Worm (Caenorhabditis elegans) whole organism, L4 larva: ENCODE results near the gene C47E8.4.

Source experiments
- F44E2.7 ChIP-seq: fragments of 200-800 bp; sonication (Bioruptor generic); IDR thresholded peaks from 2 replicates; pipeline ENCODE4 v2.1.2; 2022; ENCODE audit warnings: missing genetic modification characterization, missing compliant biosample characterization
- T20F7.1 ChIP-seq: fragments of 200-800 bp; sonication (Bioruptor generic); optimal IDR thresholded peaks from 2 replicates; lab custom pipeline; 2018; ENCODE audit warnings: mild to moderate bottlenecking, missing genetic modification characterization, missing compliant biosample characterization
- Y105C5A.15 ChIP-seq: fragments of 200-800 bp; sonication (Bioruptor generic); IDR thresholded peaks from 2 replicates; pipeline ENCODE4 v1.3.6; 2022; ENCODE audit warnings: missing genetic modification characterization, missing compliant biosample characterization
- Y75B8A.6 ChIP-seq: fragments of 200-800 bp; sonication (Bioruptor generic); IDR thresholded peaks from 2 replicates; pipeline ENCODE4 v1.3.6; 2022; ENCODE audit warnings: missing genetic modification reagents, missing genetic modification characterization, missing compliant biosample characterization
- ZK546.5 ChIP-seq, 2 experiments: sonication (generic microtip); optimal IDR thresholded peaks; 2 replicates each; lab custom pipeline; 2017; ENCODE audit warnings: missing biosample characterization in 2 of 2, missing genetic modification characterization in 2 of 2
- aha-1 ChIP-seq: fragments of 150-350 bp; peaks from one replicate; lab custom pipeline; 2014; ENCODE audit warnings: missing biosample characterization, missing genetic modification characterization
- arid-1 ChIP-seq: fragments of 200-800 bp; sonication (Bioruptor generic); conservative IDR thresholded peaks from 2 replicates; pipeline ENCODE4 v1.3.6; 2022; ENCODE audit warnings: missing genetic modification reagents, missing genetic modification characterization, missing compliant biosample characterization
- ceh-20 ChIP-seq: fragments of 200-800 bp; sonication (Bioruptor generic); IDR thresholded peaks from 2 replicates; pipeline ENCODE4 v1.3.6; 2022; ENCODE audit warnings: missing genetic modification reagents, missing genetic modification characterization, missing compliant biosample characterization
- ceh-28 ChIP-seq: fragments of 150-350 bp; optimal IDR thresholded peaks from 2 replicates; lab custom pipeline; 2014; ENCODE audit warnings: missing biosample characterization, missing genetic modification reagents, missing genetic modification characterization
- ceh-32 ChIP-seq: sonication (generic microtip); optimal IDR thresholded peaks from 2 replicates; lab custom pipeline; 2016; ENCODE audit warnings: mild to moderate bottlenecking, missing genetic modification characterization, missing compliant biosample characterization; ENCODE audit not compliant: poor library complexity
- ceh-62 ChIP-seq: sonication (generic microtip); optimal IDR thresholded peaks from 2 replicates; lab custom pipeline; 2017; ENCODE audit warnings: missing biosample characterization, missing genetic modification characterization
- ctbp-1 ChIP-seq: fragments of 200-800 bp; sonication (Bioruptor generic); IDR thresholded peaks from 2 replicates; pipeline ENCODE4 v1.3.6; 2022; ENCODE audit warnings: missing genetic modification reagents, missing genetic modification characterization, missing compliant biosample characterization
- daf-16 ChIP-seq, 3 experiments: sonication (generic microtip); optimal IDR thresholded peaks; 2 replicates each; lab custom pipeline; 2016 to 2017; ENCODE audit warnings: missing genetic modification characterization in 3 of 3, missing genetic modification reagents in 3 of 3, mild to moderate bottlenecking in 2 of 3, missing compliant biosample characterization in 2 of 3, missing biosample characterization in 1 of 3, moderate library complexity in 1 of 3
- daf-19 ChIP-seq: fragments of 200-800 bp; sonication (Bioruptor generic); conservative IDR thresholded peaks from 2 replicates; pipeline ENCODE4 v1.3.6; 2022; ENCODE audit warnings: missing genetic modification characterization, missing compliant biosample characterization
- dmd-8 ChIP-seq: fragments of 200-800 bp; sonication (Bioruptor generic); IDR thresholded peaks from 2 replicates; pipeline ENCODE4 v1.3.6; 2022; ENCODE audit warnings: missing genetic modification characterization, missing compliant biosample characterization
- fkh-10 ChIP-seq: fragments of 150-350 bp; optimal IDR thresholded peaks from 2 replicates; lab custom pipeline; 2014; ENCODE audit warnings: missing biosample characterization, missing genetic modification reagents, missing genetic modification characterization
- gei-8 ChIP-seq: fragments of 200-800 bp; sonication (Bioruptor generic); optimal IDR thresholded peaks from 2 replicates; lab custom pipeline; 2018; ENCODE audit warnings: mild to moderate bottlenecking, missing genetic modification characterization, missing compliant biosample characterization
- hlh-11 ChIP-seq: fragments of 200-800 bp; sonication (Bioruptor generic); optimal IDR thresholded peaks from 2 replicates; lab custom pipeline; 2018; ENCODE audit warnings: mild to moderate bottlenecking, missing genetic modification characterization, missing compliant biosample characterization
- lin-29 ChIP-seq: fragments of 200-800 bp; sonication (Bioruptor generic); IDR thresholded peaks from 2 replicates; pipeline ENCODE4 v1.3.6; 2022; ENCODE audit warnings: missing genetic modification reagents, missing genetic modification characterization, missing compliant biosample characterization
- lin-39 ChIP-seq: fragments of 150-350 bp; optimal IDR thresholded peaks from 2 replicates; lab custom pipeline; 2014; ENCODE audit warnings: missing biosample characterization, missing genetic modification reagents, missing genetic modification characterization
- lir-3 ChIP-seq: sonication (generic microtip); optimal IDR thresholded peaks from 2 replicates; lab custom pipeline; 2016; ENCODE audit warnings: mild to moderate bottlenecking, missing genetic modification characterization, missing compliant biosample characterization
- lsy-2 ChIP-seq, 2 experiments: fragments of 150-350 bp in 1 of 2; sonication (generic microtip) in 1 of 2; optimal IDR thresholded peaks; 2 replicates each; lab custom pipeline; 2014 to 2017; ENCODE audit warnings: missing biosample characterization in 2 of 2, missing genetic modification characterization in 2 of 2
- madf-5 ChIP-seq, 2 experiments: fragments of 200-800 bp; sonication (Bioruptor generic); IDR thresholded peaks; 2 replicates each; pipeline ENCODE4 v1.3.6; 2022; ENCODE audit warnings: missing compliant biosample characterization in 2 of 2, missing genetic modification characterization in 2 of 2
- madf-9 ChIP-seq: fragments of 200-800 bp; sonication (Bioruptor generic); conservative IDR thresholded peaks from 2 replicates; pipeline ENCODE4 v1.3.6; 2022; ENCODE audit warnings: missing genetic modification reagents, missing genetic modification characterization, missing compliant biosample characterization
- mxl-2 ChIP-seq: fragments of 200-800 bp; sonication (Bioruptor generic); conservative IDR thresholded peaks from 2 replicates; pipeline ENCODE4 v1.3.6; 2022; ENCODE audit warnings: missing genetic modification reagents, missing genetic modification characterization, missing compliant biosample characterization
- mxl-3 ChIP-seq: fragments of 200-800 bp; sonication (Bioruptor generic); optimal IDR thresholded peaks from 2 replicates; lab custom pipeline; 2018; ENCODE audit warnings: mild to moderate bottlenecking, missing genetic modification characterization, missing compliant biosample characterization
- nhr-10 ChIP-seq: fragments of 150-350 bp; optimal IDR thresholded peaks from 2 replicates; lab custom pipeline; 2014; ENCODE audit warnings: missing biosample characterization, missing genetic modification characterization
- nhr-111 ChIP-seq: fragments of 200-800 bp; sonication (Bioruptor generic); optimal IDR thresholded peaks from 2 replicates; lab custom pipeline; 2018; ENCODE audit warnings: mild to moderate bottlenecking, missing genetic modification characterization, missing compliant biosample characterization
- nhr-25 ChIP-seq: sonication (generic microtip); optimal IDR thresholded peaks from 2 replicates; lab custom pipeline; 2017; ENCODE audit warnings: missing genetic modification characterization, mild to moderate bottlenecking, missing compliant biosample characterization, antibody characterized with exemption, moderate library complexity, borderline replicate concordance; ENCODE audit not compliant: insufficient read depth
- nhr-41 ChIP-seq: fragments of 200-800 bp; sonication (Bioruptor generic); IDR thresholded peaks from 2 replicates; pipeline ENCODE4 v1.3.6; 2022; ENCODE audit warnings: missing genetic modification reagents, missing genetic modification characterization, missing compliant biosample characterization
- nhr-76 ChIP-seq: fragments of 150-350 bp; optimal IDR thresholded peaks from 2 replicates; lab custom pipeline; 2014; ENCODE audit warnings: missing biosample characterization, missing genetic modification characterization
- nhr-77 ChIP-seq: fragments of 150-350 bp; optimal IDR thresholded peaks from 2 replicates; lab custom pipeline; 2014; ENCODE audit warnings: missing biosample characterization, missing genetic modification characterization
- pha-4 ChIP-seq, 2 experiments: fragments of 150-350 bp in 1 of 2; fragments of 200-800 bp in 1 of 2; sonication (Bioruptor generic) in 1 of 2; IDR thresholded peaks in 1 of 2; optimal IDR thresholded peaks in 1 of 2; 2 replicates each; pipeline versions ENCODE4 v1.3.6 to Lab custom; 2014 to 2022; ENCODE audit warnings: missing genetic modification characterization in 2 of 2, missing genetic modification reagents in 2 of 2, missing biosample characterization in 1 of 2, missing compliant biosample characterization in 1 of 2
- pqm-1 ChIP-seq: sonication (generic microtip); optimal IDR thresholded peaks from 2 replicates; lab custom pipeline; 2017; ENCODE audit warnings: missing biosample characterization, missing genetic modification characterization
- saeg-2 ChIP-seq: fragments of 200-800 bp; sonication (Bioruptor generic); IDR thresholded peaks from 2 replicates; pipeline ENCODE4 v1.3.6; 2022; ENCODE audit warnings: missing genetic modification reagents, missing genetic modification characterization, missing compliant biosample characterization
- set-16 ChIP-seq: fragments of 200-800 bp; sonication (Bioruptor generic); IDR thresholded peaks from 2 replicates; pipeline ENCODE4 v1.3.6; 2022; ENCODE audit warnings: missing genetic modification reagents, missing genetic modification characterization, missing compliant biosample characterization
- tra-1 ChIP-seq: fragments of 200-800 bp; sonication (Bioruptor generic); IDR thresholded peaks from 2 replicates; pipeline ENCODE4 v1.3.6; 2022; ENCODE audit warnings: missing genetic modification reagents, missing genetic modification characterization, missing compliant biosample characterization
- unc-130 ChIP-seq: sonication (generic microtip); optimal IDR thresholded peaks from 2 replicates; lab custom pipeline; 2016; ENCODE audit warnings: missing genetic modification reagents, missing genetic modification characterization, missing compliant biosample characterization
- unc-39 ChIP-seq: sonication (generic microtip); optimal IDR thresholded peaks from 2 replicates; lab custom pipeline; 2017; ENCODE audit warnings: missing biosample characterization, missing genetic modification characterization
- vab-7 ChIP-seq: fragments of 200-800 bp; sonication (Bioruptor generic); IDR thresholded peaks from 2 replicates; pipeline ENCODE4 v1.3.6; 2022; ENCODE audit warnings: missing genetic modification reagents, missing genetic modification characterization, missing compliant biosample characterization
- zfp-2 ChIP-seq: sonication (generic microtip); optimal IDR thresholded peaks from 2 replicates; lab custom pipeline; 2016; ENCODE audit warnings: mild to moderate bottlenecking, missing genetic modification characterization, missing compliant biosample characterization
- ztf-11 ChIP-seq: fragments of 150-350 bp; optimal IDR thresholded peaks from 2 replicates; lab custom pipeline; 2014; ENCODE audit warnings: missing biosample characterization, missing genetic modification characterization
- ztf-7 ChIP-seq: fragments of 150-350 bp; optimal IDR thresholded peaks from 2 replicates; lab custom pipeline; 2014; ENCODE audit warnings: missing biosample characterization, missing genetic modification characterization

The C47E8.4 gene

ce11 chrV:14707958-14708357 is 22.7 kb upstream of the C47E8.4 start, which contains the start of gene R08A2.9:
R08A2.9 (plus strand) TSS chrV:14708258.
- TF ChIP-seq arid-1 (GFP tag; lab: Robert Waterston, UW), result no peak
- no peak for TF ChIP-seq madf-9 (GFP tag; lab: Robert Waterston, UW)
- TF ChIP-seq tra-1, result no peak
- TF ChIP-seq ztf-7, result no peak
- TF ChIP-seq vab-7 (GFP tag; lab: Robert Waterston, UW), result no peak
- TF ChIP-seq ZK546.5 (tag; optimal IDR thresholded peaks at IDR 0.05; lab: Kevin White, UChicago), result no peak
- no peak for TF ChIP-seq gei-8
- no peak for TF ChIP-seq nhr-76
- no peak for TF ChIP-seq ctbp-1 (GFP tag; lab: Robert Waterston, UW)
- TF ChIP-seq nhr-10 (tag; lab: Kevin White, UChicago), result no peak
- TF ChIP-seq nhr-111 (GFP tag; lab: Kevin White, UChicago), result no peak
- TF ChIP-seq unc-130 (GFP tag; lab: Kevin White, UChicago), result no peak
- no peak for TF ChIP-seq ztf-11 (tag; lab: Kevin White, UChicago)
- TF ChIP-seq madf-5 (GFP tag; IDR thresholded peaks at IDR 0.05; lab: Robert Waterston, UW), result no peak
- TF ChIP-seq, all 104 proteins: peak for 0

- TF ChIP-seq tra-1, result no peak
- TF ChIP-seq aha-1, result peak; percentile 26
Measured at ce11 chrV:14698666-14699065, 13.4 kb upstream of the C47E8.4 start, which contains the start of gene set-5. set-5 (plus strand) TSS chrV:14698966.

ce11 chrV:14698005-14698404 is 12.7 kb upstream of the C47E8.4 start:
- no peak for TF ChIP-seq F44E2.7 (GFP tag; lab: Robert Waterston, UW)
- TF ChIP-seq lin-29 (GFP tag; lab: Robert Waterston, UW), result no peak
- no peak for TF ChIP-seq hlh-11
- no peak for TF ChIP-seq saeg-2 (GFP tag; lab: Robert Waterston, UW)
- TF ChIP-seq mxl-3 (GFP tag; lab: Kevin White, UChicago), result no peak
- no peak for TF ChIP-seq ceh-28 (tag; lab: Kevin White, UChicago)
- no peak for TF ChIP-seq daf-19 (GFP tag; lab: Robert Waterston, UW)
- TF ChIP-seq ceh-20 (GFP tag; lab: Robert Waterston, UW), result no peak
- TF ChIP-seq madf-9 (GFP tag; lab: Robert Waterston, UW), result no peak
- TF ChIP-seq set-16, result no peak
- no peak for TF ChIP-seq dmd-8 (GFP tag; lab: Robert Waterston, UW)
- TF ChIP-seq, all 104 proteins: peak for 0

- TF ChIP-seq lir-3 (tag; lab: Kevin White, UChicago) (no peak), nhr-25 (tag; lab: Kevin White, UChicago) (no peak), fkh-10 (GFP tag; lab: Kevin White, UChicago) (no peak), ceh-32 (no peak), nhr-77 (tag; lab: Kevin White, UChicago) (peak; percentile 54), Y105C5A.15 (GFP tag; lab: Robert Waterston, UW) (no peak), T20F7.1 (no peak), daf-16 (GFP tag; optimal IDR thresholded peaks at IDR 0.05; lab: Kevin White, UChicago) (peak in 1 of 2 experiments; percentile 71), daf-16 (tag; optimal IDR thresholded peaks at IDR 0.05; lab: Kevin White, UChicago) (no peak), mxl-2 (GFP tag; lab: Robert Waterston, UW) (no peak), pqm-1 (tag; lab: Kevin White, UChicago) (peak; percentile 84), ceh-62 (no peak), nhr-41 (no peak), pha-4 (GFP tag; IDR thresholded peaks at IDR 0.05; lab: Robert Waterston, UW) (no peak), pha-4 (tag; optimal IDR thresholded peaks at IDR 0.05; lab: Kevin White, UChicago) (no peak), nhr-10 (tag; lab: Kevin White, UChicago) (no peak), tra-1 (no peak), Y75B8A.6 (GFP tag; lab: Robert Waterston, UW) (no peak), unc-39 (tag; lab: Kevin White, UChicago) (no peak), daf-19 (GFP tag; lab: Robert Waterston, UW) (no peak), gei-8 (peak; percentile 14), hlh-11 (peak; percentile 94), vab-7 (GFP tag; lab: Robert Waterston, UW) (no peak), set-16 (peak; percentile 45), lsy-2 (tag; optimal IDR thresholded peaks at IDR 0.05; lab: Kevin White, UChicago) (peak; percentile 44 to 82), zfp-2 (tag; lab: Kevin White, UChicago) (no peak), lin-39 (tag; lab: Kevin White, UChicago) (no peak)
Measured at ce11 chrV:14696604-14697307, 11.5 kb upstream of the C47E8.4 start, which contains the start of gene unc-112. unc-112 (minus strand) TSS chrV:14696654.
